Worm (Caenorhabditis elegans): Measurements from ENCODE around the gene F09E5.14.

DNA sequence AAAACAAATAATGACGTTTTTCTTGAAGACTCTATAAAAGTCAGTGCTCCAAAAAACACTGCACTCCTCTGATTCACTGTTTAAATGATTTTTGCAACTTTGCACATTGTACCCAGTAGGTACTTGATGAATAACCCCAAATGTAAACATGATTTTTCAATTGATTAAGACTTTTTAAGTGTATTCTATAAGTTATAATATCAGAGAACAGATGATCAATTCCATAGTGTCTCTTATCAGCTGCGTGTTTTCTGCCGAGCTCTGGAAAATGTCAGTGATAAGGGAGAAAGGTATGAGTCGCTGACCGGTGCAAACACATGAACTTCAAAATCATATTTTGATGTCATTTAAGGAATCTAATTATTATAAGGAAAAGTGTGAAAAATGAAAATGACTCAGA lies 20.9 kb downstream of the F09E5.14 start:
- no peak for TF ChIP-seq let-526 (GFP tag; IDR thresholded peaks at IDR 0.05)
- TF ChIP-seq efl-1 (GFP tag; optimal IDR thresholded peaks at IDR 0.05), result no peak
- TF ChIP-seq lsl-1 (GFP tag; optimal IDR thresholded peaks at IDR 0.05), result no peak
- no peak for TF ChIP-seq F22D6.2 (tag; optimal IDR thresholded peaks at IDR 0.05)
- TF ChIP-seq unc-130 (GFP tag; optimal IDR thresholded peaks at IDR 0.05), result no peak
- TF ChIP-seq ceh-91 (GFP tag; IDR thresholded peaks at IDR 0.05), result no peak

All from whole organism, young adult.